Worm (Caenorhabditis elegans) whole organism, L4 larva: Measurements from ENCODE around the gene ape-1.

Experiments
- R02D3.7 ChIP-seq: fragments of 150-350 bp; sonication (generic microtip); optimal IDR thresholded peaks from 3 replicates; lab custom pipeline; 2014; ENCODE audit warnings: missing biosample characterization, missing genetic modification characterization
- attf-4 ChIP-seq: sonication (generic microtip); optimal IDR thresholded peaks from 3 replicates; lab custom pipeline; 2017; ENCODE audit warnings: missing biosample characterization, missing genetic modification characterization
- dmd-9 ChIP-seq: fragments of 200-800 bp; sonication (Bioruptor generic); IDR thresholded peaks from 2 replicates; pipeline ENCODE4 v1.3.6; 2022; ENCODE audit warnings: missing genetic modification reagents, missing genetic modification characterization, missing compliant biosample characterization
- dpl-1 ChIP-seq: fragments of 150-350 bp; optimal IDR thresholded peaks from 2 replicates; lab custom pipeline; 2014; ENCODE audit warnings: missing biosample characterization, missing genetic modification reagents, missing genetic modification characterization
- dve-1 ChIP-seq: sonication (generic microtip); optimal IDR thresholded peaks from 2 replicates; lab custom pipeline; 2017; ENCODE audit warnings: antibody characterized with exemption, mild to moderate bottlenecking, missing genetic modification characterization, missing compliant biosample characterization; ENCODE audit not compliant: insufficient read depth
- lir-3 ChIP-seq: sonication (generic microtip); optimal IDR thresholded peaks from 2 replicates; lab custom pipeline; 2016; ENCODE audit warnings: mild to moderate bottlenecking, missing genetic modification characterization, missing compliant biosample characterization
- nhr-11 ChIP-seq: fragments of 150-350 bp; optimal IDR thresholded peaks from 2 replicates; lab custom pipeline; 2014; ENCODE audit warnings: missing biosample characterization, missing genetic modification characterization
- nhr-41 ChIP-seq: fragments of 200-800 bp; sonication (Bioruptor generic); IDR thresholded peaks from 2 replicates; pipeline ENCODE4 v1.3.6; 2022; ENCODE audit warnings: missing genetic modification reagents, missing genetic modification characterization, missing compliant biosample characterization
- pqm-1 ChIP-seq: sonication (generic microtip); optimal IDR thresholded peaks from 2 replicates; lab custom pipeline; 2017; ENCODE audit warnings: missing biosample characterization, missing genetic modification characterization
- unc-39 ChIP-seq: sonication (generic microtip); optimal IDR thresholded peaks from 2 replicates; lab custom pipeline; 2017; ENCODE audit warnings: missing biosample characterization, missing genetic modification characterization
- zag-1 ChIP-seq: fragments of 150-350 bp; optimal IDR thresholded peaks from 2 replicates; lab custom pipeline; 2014; ENCODE audit warnings: missing biosample characterization, missing genetic modification characterization
- ztf-11 ChIP-seq: fragments of 150-350 bp; optimal IDR thresholded peaks from 2 replicates; lab custom pipeline; 2014; ENCODE audit warnings: missing biosample characterization, missing genetic modification characterization

DNA sequence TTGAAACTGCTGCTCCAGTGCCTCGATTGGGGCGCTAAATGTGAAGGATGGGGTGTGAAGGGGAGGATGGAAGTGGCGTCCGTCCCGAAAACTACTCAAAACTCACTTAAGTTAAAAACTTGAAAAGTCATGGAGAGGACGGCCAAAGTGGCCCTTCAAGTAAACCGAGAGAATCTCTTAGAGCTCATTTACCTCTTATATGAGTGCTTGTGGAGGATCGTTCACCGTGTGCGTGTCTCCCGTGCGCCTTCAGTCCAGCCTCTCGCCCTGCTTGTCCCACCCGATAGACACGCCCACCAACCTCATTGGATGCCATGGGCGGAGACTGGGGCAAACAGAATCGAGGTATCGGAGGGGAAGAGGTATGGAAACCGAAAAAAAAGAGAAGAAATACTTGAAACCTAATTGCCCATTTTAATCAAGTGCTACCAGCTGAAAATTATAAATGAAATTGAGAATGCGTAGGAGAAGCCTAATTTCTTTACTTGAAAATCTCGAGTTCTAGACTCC is 10.8 kb upstream of the ape-1 start, which contains the start of gene ceh-27:
- no peak for TF ChIP-seq ztf-11 (tag; lab: Kevin White, UChicago)
- TF ChIP-seq unc-39 (tag; lab: Kevin White, UChicago): no peak
- no peak for TF ChIP-seq attf-4 (tag; lab: Kevin White, UChicago)
- no peak for TF ChIP-seq R02D3.7 (tag; lab: Kevin White, UChicago)
- no peak for TF ChIP-seq zag-1
- TF ChIP-seq nhr-11 (tag; lab: Kevin White, UChicago): no peak
- TF ChIP-seq dve-1 (tag; lab: Kevin White, UChicago): no peak
- TF ChIP-seq lir-3 (tag; lab: Kevin White, UChicago): no peak
- TF ChIP-seq dmd-9 (GFP tag; lab: Robert Waterston, UW): no peak
- no peak for TF ChIP-seq dpl-1 (GFP tag; lab: Kevin White, UChicago)
- no peak for TF ChIP-seq nhr-41
- no peak for TF ChIP-seq pqm-1 (tag; lab: Kevin White, UChicago)
